Worm (Caenorhabditis elegans) whole organism, early embryonic: ENCODE data around the gene srn-1.

Source experiments
- B0310.2 ChIP-seq: sonication (generic microtip); optimal IDR thresholded peaks from 2 replicates; lab custom pipeline; 2016; ENCODE audit warnings: mild to moderate bottlenecking, missing genetic modification characterization, missing compliant biosample characterization
- F13C5.2 ChIP-seq: sonication (generic microtip); optimal IDR thresholded peaks from 2 replicates; lab custom pipeline; 2017; ENCODE audit warnings: mild to moderate bottlenecking, missing genetic modification characterization, inconsistent platforms, missing compliant biosample characterization
- aly-1 ChIP-seq: sonication (generic microtip); optimal IDR thresholded peaks from 2 replicates; lab custom pipeline; 2016; ENCODE audit warnings: missing genetic modification characterization, missing compliant biosample characterization
- ama-1 ChIP-seq: fragments of 150-350 bp; optimal IDR thresholded peaks from 2 replicates; lab custom pipeline; 2014
- ceh-13 ChIP-seq: fragments of 200-800 bp; sonication (Bioruptor generic); optimal IDR thresholded peaks from 2 replicates; lab custom pipeline; 2018; ENCODE audit warnings: mild to moderate bottlenecking, missing genetic modification characterization, missing compliant biosample characterization
- ceh-36 ChIP-seq: sonication (generic microtip); optimal IDR thresholded peaks from 2 replicates; lab custom pipeline; 2016; ENCODE audit warnings: missing genetic modification characterization, inconsistent platforms, missing compliant biosample characterization
- ets-7 ChIP-seq: sonication (generic microtip); optimal IDR thresholded peaks from 2 replicates; lab custom pipeline; 2016; ENCODE audit warnings: missing genotype, missing genetic modification characterization, missing compliant biosample characterization
- flt-1 ChIP-seq: fragments of 200-800 bp; sonication (Bioruptor generic); IDR thresholded peaks from 2 replicates; pipeline ENCODE4 v1.3.6; 2022; ENCODE audit warnings: missing genetic modification characterization, missing compliant biosample characterization
- hmbx-1 ChIP-seq: sonication (generic microtip); optimal IDR thresholded peaks from 2 replicates; lab custom pipeline; 2016; ENCODE audit warnings: mild to moderate bottlenecking, missing genetic modification characterization, missing compliant biosample characterization
- hmg-4 ChIP-seq: fragments of 200-800 bp; sonication (Bioruptor generic); optimal IDR thresholded peaks from 2 replicates; lab custom pipeline; 2018; ENCODE audit warnings: mild to moderate bottlenecking, missing genetic modification characterization, missing compliant biosample characterization
- hnd-1 ChIP-seq: sonication (generic microtip); optimal IDR thresholded peaks from 2 replicates; lab custom pipeline; 2016; ENCODE audit warnings: missing genetic modification characterization, missing compliant biosample characterization
- pes-1 ChIP-seq: fragments of 200-800 bp; sonication (Bioruptor generic); IDR thresholded peaks from 2 replicates; pipeline ENCODE4 v1.3.6; 2022; ENCODE audit warnings: missing genetic modification reagents, missing genetic modification characterization, missing compliant biosample characterization
- scrt-1 ChIP-seq: fragments of 200-800 bp; sonication (Bioruptor generic); IDR thresholded peaks from 2 replicates; pipeline ENCODE4 v1.3.6; 2022; ENCODE audit warnings: missing genetic modification characterization, missing compliant biosample characterization
- sea-1 ChIP-seq: fragments of 200-800 bp; sonication (Bioruptor generic); conservative IDR thresholded peaks from 2 replicates; pipeline ENCODE4 v1.3.6; 2022; ENCODE audit warnings: missing genetic modification characterization, missing compliant biosample characterization
- tbx-11 ChIP-seq: fragments of 200-800 bp; sonication (Bioruptor generic); IDR thresholded peaks from 2 replicates; pipeline ENCODE4 v1.3.6; 2022; ENCODE audit warnings: missing genetic modification characterization, missing compliant biosample characterization
- tbx-37 ChIP-seq: fragments of 200-800 bp; sonication (Bioruptor generic); conservative IDR thresholded peaks from 2 replicates; pipeline ENCODE4 v1.3.6; 2022; ENCODE audit warnings: missing genetic modification reagents, missing genetic modification characterization, missing compliant biosample characterization
- tra-4 ChIP-seq: sonication (generic microtip); optimal IDR thresholded peaks from 2 replicates; lab custom pipeline; 2017; ENCODE audit warnings: missing genetic modification characterization, missing compliant biosample characterization

The srn-1 gene

ce11 chrV:6278117-6279081 is 7.8 kb downstream of the srn-1 start, which contains the start of gene fil-2:
Gene fil-2, plus strand, starts transcription at chrV:6279031.
- TF ChIP-seq aly-1 (tag; lab: Kevin White, UChicago) (no peak), ceh-13 (no peak), flt-1 (no peak), ets-7 (no peak), hmg-4 (GFP tag; lab: Kevin White, UChicago) (no peak), hnd-1 (no peak), tbx-37 (GFP tag; lab: Robert Waterston, UW) (no peak), B0310.2 (no peak), tbx-11 (GFP tag; lab: Robert Waterston, UW) (no peak), tra-4 (no peak), hmbx-1 (tag; lab: Kevin White, UChicago) (no peak), F13C5.2 (no peak), ceh-36 (tag; lab: Kevin White, UChicago) (no peak), sea-1 (no peak), ama-1 (no peak), scrt-1 (GFP tag; lab: Robert Waterston, UW) (no peak)

ce11 chrV:6277178-6277834 is 8.9 kb downstream of the srn-1 start:
- TF ChIP-seq flt-1: no peak
- TF ChIP-seq ama-1: no peak
- no peak for TF ChIP-seq hmg-4 (GFP tag; lab: Kevin White, UChicago)
- no peak for TF ChIP-seq ceh-13
- no peak for TF ChIP-seq sea-1
- TF ChIP-seq tra-4: no peak
- TF ChIP-seq hnd-1: no peak
- TF ChIP-seq ceh-36 (tag; lab: Kevin White, UChicago): no peak
- no peak for TF ChIP-seq F13C5.2
- TF ChIP-seq tbx-11 (GFP tag; lab: Robert Waterston, UW): no peak
- no peak for TF ChIP-seq aly-1 (tag; lab: Kevin White, UChicago)
- TF ChIP-seq hmbx-1 (tag; lab: Kevin White, UChicago): no peak
- TF ChIP-seq B0310.2: no peak
- no peak for TF ChIP-seq ets-7
- no peak for TF ChIP-seq scrt-1 (GFP tag; lab: Robert Waterston, UW)
- TF ChIP-seq tbx-37 (GFP tag; lab: Robert Waterston, UW): no peak

ce11 chrV:6276205-6276604 is 10.0 kb downstream of the srn-1 start, which contains the start of gene F31F7.1:
Gene F31F7.1, plus strand, starts transcription at chrV:6276439.
- no peak for TF ChIP-seq ets-7

- TF ChIP-seq tbx-37 (GFP tag; lab: Robert Waterston, UW) (no peak), flt-1 (no peak), tbx-11 (GFP tag; lab: Robert Waterston, UW) (no peak), ceh-36 (tag; lab: Kevin White, UChicago) (no peak), pes-1 (GFP tag; lab: Robert Waterston, UW) (no peak), ets-7 (no peak), aly-1 (tag; lab: Kevin White, UChicago) (no peak), hnd-1 (no peak), hmg-4 (GFP tag; lab: Kevin White, UChicago) (no peak), B0310.2 (no peak), F13C5.2 (no peak), ama-1 (no peak), tra-4 (no peak), scrt-1 (GFP tag; lab: Robert Waterston, UW) (no peak), hmbx-1 (tag; lab: Kevin White, UChicago) (no peak), sea-1 (no peak), ceh-13 (no peak)
Measured at ce11 chrV:6275209-6275608, 11.0 kb downstream of the srn-1 start.

- TF ChIP-seq flt-1 (no peak), tbx-37 (GFP tag; lab: Robert Waterston, UW) (no peak), ama-1 (no peak), ets-7 (no peak), ceh-36 (tag; lab: Kevin White, UChicago) (no peak), B0310.2 (no peak), F13C5.2 (no peak), tbx-11 (GFP tag; lab: Robert Waterston, UW) (no peak), hmbx-1 (tag; lab: Kevin White, UChicago) (no peak), aly-1 (tag; lab: Kevin White, UChicago) (no peak), sea-1 (no peak)
Measured at ce11 chrV:6270552-6270951, 15.7 kb downstream of the srn-1 start, which contains the start of gene F31F7.2. Gene F31F7.2, plus strand, starts transcription at chrV:6270852.

- peak; percentile 4 for TF ChIP-seq F13C5.2
- TF ChIP-seq aly-1 (tag; lab: Kevin White, UChicago): peak; percentile 2
- TF ChIP-seq scrt-1 (GFP tag; lab: Robert Waterston, UW): 0 out of 2 replicates have a peak, but pooled peaks have one; percentile 15
- TF ChIP-seq pes-1 (GFP tag; lab: Robert Waterston, UW): no peak
Measured at ce11 chrV:6270097-6270496, 16.1 kb downstream of the srn-1 start.

- TF ChIP-seq B0310.2: no peak
- TF ChIP-seq scrt-1 (GFP tag; lab: Robert Waterston, UW): no peak
- TF ChIP-seq tra-4: no peak
- no peak for TF ChIP-seq ets-7
- TF ChIP-seq sea-1: no peak
- TF ChIP-seq F13C5.2: no peak
- no peak for TF ChIP-seq ceh-36 (tag; lab: Kevin White, UChicago)
- no peak for TF ChIP-seq flt-1
- no peak for TF ChIP-seq ceh-13
- TF ChIP-seq ama-1: no peak
- no peak for TF ChIP-seq aly-1 (tag; lab: Kevin White, UChicago)
- TF ChIP-seq hmg-4 (GFP tag; lab: Kevin White, UChicago): no peak
- TF ChIP-seq hnd-1: no peak
- TF ChIP-seq tbx-37 (GFP tag; lab: Robert Waterston, UW): no peak
Measured at ce11 chrV:6268961-6269360, 17.3 kb downstream of the srn-1 start.
